Worm (Caenorhabditis elegans): Measurements from ENCODE around the gene F44D12.2.

F44D12.2 gene

DNA sequence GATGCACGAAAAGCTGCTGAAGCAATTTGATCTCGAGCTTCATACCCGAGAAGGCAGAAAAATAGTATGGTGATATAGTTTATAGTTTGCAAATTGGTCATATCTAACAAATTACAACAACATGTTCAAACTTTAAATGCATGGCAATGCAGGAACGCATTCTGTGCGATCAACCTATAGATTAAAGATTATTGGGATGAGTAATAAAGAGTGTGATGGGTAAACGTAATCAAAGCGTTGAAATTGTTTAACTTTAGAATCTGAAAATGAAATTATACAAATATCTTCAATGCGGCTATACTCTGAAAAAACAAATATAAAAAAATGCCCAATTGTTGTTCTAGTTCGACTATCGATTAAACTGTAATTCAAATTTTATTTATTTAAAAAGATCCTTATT is 41.2 kb downstream of the F44D12.2 start, which contains the start of gene C47E12.14:
Gene C47E12.14 (minus strand): TSS at position 101 of the 400 bp plus-strand sequence.
- TF ChIP-seq nhr-237 (tag; optimal IDR thresholded peaks at IDR 0.05) (no peak), nhr-23 (tag; optimal IDR thresholded peaks at IDR 0.05) (no peak), mdl-1 (tag; optimal IDR thresholded peaks at IDR 0.05) (no peak), dmd-4 (tag; optimal IDR thresholded peaks at IDR 0.05) (no peak), unc-39 (tag; optimal IDR thresholded peaks at IDR 0.05) (no peak), elt-1 (tag; optimal IDR thresholded peaks at IDR 0.05) (no peak)

DNA sequence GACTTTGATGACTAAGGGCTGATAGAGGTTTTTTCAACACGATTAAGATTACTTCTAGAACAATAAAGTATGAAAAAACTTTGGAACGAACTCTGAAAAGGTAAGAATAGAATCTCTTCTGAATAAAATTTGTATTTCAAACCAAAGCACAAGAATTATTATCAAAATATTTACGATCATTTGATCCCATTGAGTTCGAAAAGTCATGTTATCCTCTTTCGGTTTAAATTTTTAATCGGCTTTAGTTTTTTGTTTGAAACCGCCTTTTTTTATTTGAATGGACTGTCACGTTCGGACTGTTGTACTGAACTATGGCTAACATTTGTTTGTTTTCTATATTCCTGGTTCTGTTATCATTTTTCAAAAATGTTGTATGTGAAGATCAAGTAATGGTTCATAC is 43.1 kb downstream of the F44D12.2 start, which contains the start of gene C47E12.9:
Gene C47E12.9 (plus strand): TSS at position 301 of the 400 bp plus-strand sequence.
- TF ChIP-seq skn-1 (tag; optimal IDR thresholded peaks at IDR 0.05) (no peak), mbf-1 (tag; optimal IDR thresholded peaks at IDR 0.05) (no peak), ztf-4 (tag; optimal IDR thresholded peaks at IDR 0.05) (no peak), blmp-1 (tag; optimal IDR thresholded peaks at IDR 0.05; ENCODE audit: insufficient read depth) (no peak), sma-9 (GFP tag; optimal IDR thresholded peaks at IDR 0.05) (no peak), sma-9 (tag; optimal IDR thresholded peaks at IDR 0.05) (no peak), nhr-25 (tag; optimal IDR thresholded peaks at IDR 0.05) (no peak), unc-55 (GFP tag; optimal IDR thresholded peaks at IDR 0.05) (no peak), alr-1 (tag; optimal IDR thresholded peaks at IDR 0.05) (no peak), sma-3 (GFP tag; optimal IDR thresholded peaks at IDR 0.05) (no peak), nhr-6 (tag; optimal IDR thresholded peaks at IDR 0.05) (no peak), snpc-4 (tag; optimal IDR thresholded peaks at IDR 0.05) (no peak), lsy-2 (tag; optimal IDR thresholded peaks at IDR 0.05) (no peak), lin-11 (tag; optimal IDR thresholded peaks at IDR 0.05) (no peak)

- no peak for TF ChIP-seq ceh-82 (tag; optimal IDR thresholded peaks at IDR 0.05)
Observed at ce11 chrIV:9972629-9973028, 44.9 kb downstream of the F44D12.2 start, which contains the start of the genes C47E12.12 and C47E12.10. TSS of gene C47E12.12 (minus strand) at chrIV:9972729. TSS of gene C47E12.10 (plus strand) at chrIV:9972800.

DNA sequence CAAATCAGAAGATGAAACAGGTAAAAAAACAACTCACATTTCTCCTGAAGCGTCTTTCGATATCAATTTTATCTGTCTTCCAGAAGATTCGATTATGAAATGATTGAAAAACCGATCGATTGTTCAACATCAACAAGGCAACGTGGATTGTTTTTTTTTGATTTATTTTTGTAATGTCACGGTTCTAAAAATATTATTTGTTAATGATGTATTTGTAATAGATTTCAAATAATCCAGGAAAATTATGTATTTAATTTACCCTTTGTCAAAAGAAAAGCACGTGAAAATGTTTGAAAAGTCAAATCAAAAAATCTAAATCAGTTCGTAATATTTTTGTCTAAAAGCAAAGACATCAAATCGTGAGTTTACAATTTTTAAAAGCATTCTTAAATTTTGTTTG is 48.5 kb downstream of the F44D12.2 start, which contains the start of the genes kin-5 and C47E12.11:
Gene kin-5 (minus strand): TSS at position 101 of the 400 bp plus-strand sequence.
Gene C47E12.11 (plus strand): TSS at position 320 of the 400 bp plus-strand sequence.
- TF ChIP-seq nhr-6 (tag; optimal IDR thresholded peaks at IDR 0.05) (no peak), ZK546.5 (tag; optimal IDR thresholded peaks at IDR 0.05) (no peak), mbf-1 (tag; optimal IDR thresholded peaks at IDR 0.05) (no peak), nhr-23 (tag; optimal IDR thresholded peaks at IDR 0.05) (no peak), sem-4 (tag; optimal IDR thresholded peaks at IDR 0.05) (no peak), skn-1 (tag; optimal IDR thresholded peaks at IDR 0.05) (no peak), nhr-237 (tag; optimal IDR thresholded peaks at IDR 0.05) (no peak), crh-2 (tag; optimal IDR thresholded peaks at IDR 0.05) (no peak)

All from whole organism, L2 larva.